Worm (Caenorhabditis elegans) whole organism, young adult: ENCODE data around the gene pro-2.
"Not testable (repeated sequence)": the region's sequence is repeated elsewhere in the genome, so short reads cannot be mapped to it uniquely, and the experiment has no call there.

Source experiments
- F33H1.4 ChIP-seq: fragments of 200-800 bp; sonication (Bioruptor generic); IDR thresholded peaks from 2 replicates; pipeline ENCODE4 v1.3.6; 2022; ENCODE audit warnings: missing genetic modification reagents, missing genetic modification characterization, missing compliant biosample characterization
- Y53F4B.3 ChIP-seq: fragments of 200-800 bp; sonication (Bioruptor generic); IDR thresholded peaks from 2 replicates; pipeline ENCODE4 v1.3.6; 2022; ENCODE audit warnings: missing genetic modification reagents, missing genetic modification characterization, missing compliant biosample characterization
- ZK185.1 ChIP-seq: sonication (generic microtip); optimal IDR thresholded peaks from 2 replicates; lab custom pipeline; 2016; ENCODE audit warnings: mild to moderate bottlenecking, missing genetic modification characterization, missing compliant biosample characterization; ENCODE audit not compliant: poor library complexity, severe bottlenecking
- ceh-27 ChIP-seq: fragments of 200-800 bp; sonication (Bioruptor generic); optimal IDR thresholded peaks from 2 replicates; lab custom pipeline; 2018; ENCODE audit warnings: mild to moderate bottlenecking, missing genetic modification characterization, moderate library complexity, missing compliant biosample characterization
- egrh-3 ChIP-seq: fragments of 200-800 bp; sonication (Bioruptor generic); IDR thresholded peaks from 2 replicates; pipeline ENCODE4 v1.3.6; 2022; ENCODE audit warnings: missing genetic modification reagents, missing genetic modification characterization, missing compliant biosample characterization
- mel-28 ChIP-seq: sonication (generic microtip); optimal IDR thresholded peaks from 2 replicates; lab custom pipeline; 2016; ENCODE audit warnings: borderline replicate concordance, mild to moderate bottlenecking, missing genetic modification characterization, missing compliant biosample characterization
- nfyb-1 ChIP-seq: fragments of 200-800 bp; sonication (Bioruptor generic); IDR thresholded peaks from 2 replicates; pipeline ENCODE4 v1.3.6; 2022; ENCODE audit warnings: missing genetic modification reagents, missing genetic modification characterization, missing compliant biosample characterization
- rpc-1 ChIP-seq, 2 experiments: fragments of 150-350 bp in 1 of 2; sonication (generic microtip) in 1 of 2; optimal IDR thresholded peaks; 2 replicates each; lab custom pipeline; 2014 to 2018; ENCODE audit warnings: missing biosample characterization in 1 of 2, missing genetic modification characterization in 1 of 2, missing genetic modification reagents in 1 of 2, missing genotype in 1 of 2
- tlf-1 ChIP-seq: fragments of 200-800 bp; sonication (Bioruptor generic); optimal IDR thresholded peaks from 2 replicates; lab custom pipeline; 2018; ENCODE audit warnings: mild to moderate bottlenecking, missing genetic modification characterization, missing compliant biosample characterization
- unc-130 ChIP-seq: sonication (generic microtip); optimal IDR thresholded peaks from 2 replicates; lab custom pipeline; 2016; ENCODE audit warnings: missing genetic modification reagents, missing genetic modification characterization, missing compliant biosample characterization

- TF ChIP-seq mel-28 (tag; lab: Kevin White, UChicago); Y53F4B.3 (GFP tag; lab: Robert Waterston, UW); tlf-1 (GFP tag; lab: Kevin White, UChicago); ceh-27 (GFP tag; lab: Kevin White, UChicago); ZK185.1 (tag; lab: Kevin White, UChicago); unc-130; nfyb-1 (GFP tag; lab: Robert Waterston, UW): not testable (repeated sequence)
- TF ChIP-seq rpc-1 (optimal IDR thresholded peaks at IDR 0.05; lab: Kevin White, UChicago) (peak; percentile 52), rpc-1 (tag; optimal IDR thresholded peaks at IDR 0.05; lab: Kevin White, UChicago) (peak; percentile 72), F33H1.4 (GFP tag; lab: Robert Waterston, UW) (peak; percentile 26; the same call in 1 of the 2 replicates), egrh-3 (GFP tag; lab: Robert Waterston, UW) (peak; percentile 41)
Measured at ce11 chrII:10302141-10302574, 42.8 kb downstream of the pro-2 start.
